Worm (Caenorhabditis elegans) whole organism, mixed stage, embryonic: ENCODE measurements around the gene Y76A2B.4.

Source experiments
- blmp-1 ChIP-seq: fragments of 150-350 bp; optimal IDR thresholded peaks from 2 replicates; lab custom pipeline; 2014; ENCODE audit warnings: missing biosample characterization, missing genetic modification characterization
- ceh-43 ChIP-seq: fragments of 200-800 bp; sonication (Bioruptor generic); optimal IDR thresholded peaks from 2 replicates; lab custom pipeline; 2018; ENCODE audit warnings: mild to moderate bottlenecking, missing genetic modification characterization, moderate library complexity, missing compliant biosample characterization
- elt-3 ChIP-seq: fragments of 150-350 bp; optimal IDR thresholded peaks from 2 replicates; lab custom pipeline; 2014; ENCODE audit warnings: missing biosample characterization, missing genetic modification characterization
- nhr-12 ChIP-seq: fragments of 150-350 bp; optimal IDR thresholded peaks from 2 replicates; lab custom pipeline; 2014; ENCODE audit warnings: missing biosample characterization, missing genetic modification characterization
- ztf-11 ChIP-seq: fragments of 150-350 bp; optimal IDR thresholded peaks from 2 replicates; lab custom pipeline; 2014; ENCODE audit warnings: missing biosample characterization, missing genetic modification characterization

DNA sequence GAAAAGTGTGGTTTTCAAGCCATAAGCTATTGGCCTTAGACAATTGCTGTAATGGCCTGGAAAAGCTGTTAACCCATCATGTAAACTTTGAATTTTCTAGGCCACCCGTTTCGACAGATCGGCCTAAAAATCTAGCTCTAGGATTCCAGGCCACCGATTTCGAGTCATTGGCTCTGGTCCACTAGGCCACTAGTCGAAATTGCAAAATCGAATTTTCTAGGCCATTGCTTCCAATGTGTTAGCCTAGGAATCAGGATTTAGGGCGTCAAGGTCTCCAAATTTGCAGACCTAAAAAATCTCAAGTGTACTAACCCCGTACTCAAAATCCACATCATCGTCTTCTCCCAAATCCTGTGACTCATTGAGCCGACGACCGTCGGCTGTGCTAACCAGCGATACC lies 35.8 kb downstream of the Y76A2B.4 start:
- TF ChIP-seq blmp-1 (tag; lab: Kevin White, UChicago) (no peak), ceh-43 (GFP tag; lab: Kevin White, UChicago) (no peak), ztf-11 (tag; lab: Kevin White, UChicago) (no peak), nhr-12 (tag; lab: Kevin White, UChicago) (no peak), elt-3 (tag; lab: Kevin White, UChicago) (no peak)
